Worm (Caenorhabditis elegans) whole organism, L4 larva: ENCODE measurements around the gene glb-21.

Experiments
- Y105C5A.15 ChIP-seq: fragments of 200-800 bp; sonication (Bioruptor generic); IDR thresholded peaks from 2 replicates; pipeline ENCODE4 v1.3.6; 2022; ENCODE audit warnings: missing genetic modification characterization, missing compliant biosample characterization
- arid-1 ChIP-seq: fragments of 200-800 bp; sonication (Bioruptor generic); conservative IDR thresholded peaks from 2 replicates; pipeline ENCODE4 v1.3.6; 2022; ENCODE audit warnings: missing genetic modification reagents, missing genetic modification characterization, missing compliant biosample characterization
- daf-12 ChIP-seq: fragments of 150-350 bp; optimal IDR thresholded peaks from 2 replicates; lab custom pipeline; 2014; ENCODE audit warnings: missing biosample characterization, missing genetic modification reagents, missing genetic modification characterization
- fkh-10 ChIP-seq: fragments of 150-350 bp; optimal IDR thresholded peaks from 2 replicates; lab custom pipeline; 2014; ENCODE audit warnings: missing biosample characterization, missing genetic modification reagents, missing genetic modification characterization
- lin-13 ChIP-seq: fragments of 150-350 bp; optimal IDR thresholded peaks from 2 replicates; lab custom pipeline; 2014; ENCODE audit warnings: missing biosample characterization, missing genetic modification reagents, missing genetic modification characterization
- lin-29 ChIP-seq: fragments of 200-800 bp; sonication (Bioruptor generic); IDR thresholded peaks from 2 replicates; pipeline ENCODE4 v1.3.6; 2022; ENCODE audit warnings: missing genetic modification reagents, missing genetic modification characterization, missing compliant biosample characterization
- lir-3 ChIP-seq: sonication (generic microtip); optimal IDR thresholded peaks from 2 replicates; lab custom pipeline; 2016; ENCODE audit warnings: mild to moderate bottlenecking, missing genetic modification characterization, missing compliant biosample characterization
- lsy-2 ChIP-seq, 2 experiments: fragments of 150-350 bp in 1 of 2; sonication (generic microtip) in 1 of 2; optimal IDR thresholded peaks; 2 replicates each; lab custom pipeline; 2014 to 2017; ENCODE audit warnings: missing biosample characterization in 2 of 2, missing genetic modification characterization in 2 of 2
- tra-1 ChIP-seq: fragments of 200-800 bp; sonication (Bioruptor generic); IDR thresholded peaks from 2 replicates; pipeline ENCODE4 v1.3.6; 2022; ENCODE audit warnings: missing genetic modification reagents, missing genetic modification characterization, missing compliant biosample characterization
- zfp-2 ChIP-seq: sonication (generic microtip); optimal IDR thresholded peaks from 2 replicates; lab custom pipeline; 2016; ENCODE audit warnings: mild to moderate bottlenecking, missing genetic modification characterization, missing compliant biosample characterization
- zfp-3 ChIP-seq: fragments of 200-800 bp; sonication (Bioruptor generic); conservative IDR thresholded peaks from 2 replicates; pipeline ENCODE4 v1.3.6; 2022; ENCODE audit warnings: missing genetic modification reagents, missing genetic modification characterization, missing compliant biosample characterization
- ztf-11 ChIP-seq: fragments of 150-350 bp; optimal IDR thresholded peaks from 2 replicates; lab custom pipeline; 2014; ENCODE audit warnings: missing biosample characterization, missing genetic modification characterization

- no peak for TF ChIP-seq lin-29 (GFP tag; lab: Robert Waterston, UW)
- TF ChIP-seq lsy-2 (tag; optimal IDR thresholded peaks at IDR 0.05; lab: Kevin White, UChicago): no peak
- no peak for TF ChIP-seq zfp-3 (GFP tag; lab: Robert Waterston, UW)
- TF ChIP-seq arid-1: no peak
- no peak for TF ChIP-seq Y105C5A.15
- TF ChIP-seq daf-12: no peak
- no peak for TF ChIP-seq zfp-2 (tag; lab: Kevin White, UChicago)
- no peak for TF ChIP-seq fkh-10 (GFP tag; lab: Kevin White, UChicago)
- TF ChIP-seq ztf-11 (tag; lab: Kevin White, UChicago): no peak
- no peak for TF ChIP-seq lin-13 (GFP tag; lab: Kevin White, UChicago)
- no peak for TF ChIP-seq lir-3 (tag; lab: Kevin White, UChicago)
- TF ChIP-seq tra-1 (GFP tag; lab: Robert Waterston, UW): no peak
Measured at ce11 chrIV:10757616-10758193, 46.1 kb upstream of the glb-21 start, which contains the start of the genes T25B9.4 and T25B9.6.
